Worm (Caenorhabditis elegans): ENCODE data around the gene ZK105.5.

DNA sequence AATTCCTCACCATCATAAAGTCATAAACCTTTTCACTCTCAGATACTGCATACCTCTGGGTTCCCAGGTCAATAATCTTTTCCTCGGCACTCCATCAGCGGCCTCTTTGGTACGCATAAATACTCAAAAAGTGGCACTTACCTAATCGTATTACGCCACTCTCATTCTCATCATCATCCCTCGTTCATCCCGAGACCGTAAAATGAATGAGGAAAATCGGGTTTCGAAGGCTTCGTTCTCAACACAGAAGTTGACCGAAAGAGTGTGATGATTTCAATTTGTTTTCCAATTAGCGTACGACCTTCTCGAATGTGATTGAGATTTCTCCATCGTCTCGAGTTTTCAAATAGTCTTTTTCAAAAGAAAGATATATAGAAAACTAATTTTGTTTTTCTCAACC, 22.4 kb upstream of the ZK105.5 start:
- TF ChIP-seq lag-1 (GFP tag; IDR thresholded peaks at IDR 0.05) (no peak), C06A6.2 (GFP tag; conservative IDR thresholded peaks at IDR 0.05) (no peak), B0019.2 (GFP tag; conservative IDR thresholded peaks at IDR 0.05) (no peak), ekl-4 (GFP tag; IDR thresholded peaks at IDR 0.05) (no peak), ama-1 (optimal IDR thresholded peaks at IDR 0.05) (no peak), ama-1 (GFP tag; optimal IDR thresholded peaks at IDR 0.05) (no peak), unc-130 (GFP tag; optimal IDR thresholded peaks at IDR 0.05) (no peak), him-1 (tag; optimal IDR thresholded peaks at IDR 0.05) (no peak), hsf-1 (GFP tag; IDR thresholded peaks at IDR 0.05) (no peak), unc-62 (GFP tag; optimal IDR thresholded peaks at IDR 0.05) (no peak)

All from whole organism, young adult.